Worm (Caenorhabditis elegans) whole organism, young adult: Measurements from ENCODE around the gene K11H3.3.

Source experiments
- F49E8.2 ChIP-seq: sonication (generic microtip); optimal IDR thresholded peaks from 3 replicates; lab custom pipeline; 2017; ENCODE audit warnings: missing genetic modification characterization, mild to moderate bottlenecking, missing compliant biosample characterization, antibody characterized with exemption, moderate library complexity; ENCODE audit not compliant: insufficient read depth
- dpl-1 ChIP-seq: fragments of 150-350 bp; optimal IDR thresholded peaks from 2 replicates; lab custom pipeline; 2014; ENCODE audit warnings: missing biosample characterization, missing genetic modification reagents, missing genetic modification characterization
- egrh-3 ChIP-seq: fragments of 200-800 bp; sonication (Bioruptor generic); IDR thresholded peaks from 2 replicates; pipeline ENCODE4 v1.3.6; 2022; ENCODE audit warnings: missing genetic modification reagents, missing genetic modification characterization, missing compliant biosample characterization
- hlh-26 ChIP-seq: fragments of 200-800 bp; sonication (Bioruptor generic); conservative IDR thresholded peaks from 2 replicates; pipeline ENCODE4 v1.3.6; 2022; ENCODE audit warnings: missing genetic modification reagents, missing genetic modification characterization, missing compliant biosample characterization
- snpc-4 ChIP-seq, 5 experiments: fragments of 150-350 bp in 1 of 5; sonication (generic microtip) in 4 of 5; optimal IDR thresholded peaks; 2 replicates each; lab custom pipeline; 2014 to 2018; ENCODE audit warnings: missing genetic modification characterization in 5 of 5, missing biosample characterization in 3 of 5, antibody characterized with exemption in 2 of 5, mild to moderate bottlenecking in 2 of 5, missing compliant biosample characterization in 2 of 5, missing genotype in 2 of 5, moderate library complexity in 2 of 5, missing genetic modification reagents in 1 of 5

DNA sequence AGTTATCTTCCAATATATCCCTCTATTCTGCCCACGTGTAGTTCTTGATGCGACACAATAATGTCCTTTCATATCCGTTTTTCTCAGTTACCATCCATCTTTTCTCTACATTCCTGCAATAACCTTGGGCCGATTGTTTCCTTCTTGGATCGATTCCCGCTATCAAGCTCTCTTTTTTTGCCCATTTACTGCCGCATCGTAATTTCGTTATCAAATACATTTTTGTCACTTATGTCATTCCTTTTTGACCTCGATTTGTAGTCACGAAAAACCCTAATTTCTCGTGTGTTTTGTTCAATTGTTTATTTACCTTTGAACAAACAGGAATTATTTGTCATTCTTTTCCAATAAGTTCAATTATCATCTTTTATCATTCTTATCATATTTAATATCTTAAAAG, 1.7 kb upstream of the K11H3.3 start:
- TF ChIP-seq egrh-3 (GFP tag; lab: Robert Waterston, UW) (no peak), dpl-1 (GFP tag; lab: Kevin White, UChicago) (no peak), F49E8.2 (no peak), hlh-26 (GFP tag; lab: Robert Waterston, UW) (no peak), snpc-4 (GFP tag; optimal IDR thresholded peaks at IDR 0.05; lab: Kevin White, UChicago) (no peak), snpc-4 (tag; optimal IDR thresholded peaks at IDR 0.05; lab: Kevin White, UChicago) (no peak)
